Fruit fly (Drosophila melanogaster): Measurements from ENCODE around the gene bowl.

The bowl gene

dm6 chr2L:3803466-3804143 is 32.1 kb downstream of the bowl start, which contains the start of gene Reph (continued):
- peak; percentile 5 for TF ChIP-seq CG7786 (GFP tag; optimal IDR thresholded peaks at IDR 0.05)
- no peak for TF ChIP-seq CG17802 (tag; optimal IDR thresholded peaks at IDR 0.05)
- no peak for TF ChIP-seq Dp (GFP tag; optimal IDR thresholded peaks at IDR 0.05)
- no peak for TF ChIP-seq CG7963 (GFP tag; IDR thresholded peaks at IDR 0.05; ENCODE audit: partially characterized antibody)
- TF ChIP-seq CG42726 (GFP tag; IDR thresholded peaks at IDR 0.05; ENCODE audit: partially characterized antibody): no peak
- TF ChIP-seq sima (GFP tag; optimal IDR thresholded peaks at IDR 0.05): no peak
- no peak for TF ChIP-seq Aef1 (GFP tag; IDR thresholded peaks at IDR 0.05)
- TF ChIP-seq scrt (GFP tag; optimal IDR thresholded peaks at IDR 0.05): no peak
- TF ChIP-seq slp2 (GFP tag; optimal IDR thresholded peaks at IDR 0.05): no peak
- TF ChIP-seq CG4424 (GFP tag; optimal IDR thresholded peaks at IDR 0.05): no peak
- no peak for TF ChIP-seq bcd (GFP tag; optimal IDR thresholded peaks at IDR 0.05)
- TF ChIP-seq usp (GFP tag; optimal IDR thresholded peaks at IDR 0.05): no peak
- TF ChIP-seq CG15601 (tag; optimal IDR thresholded peaks at IDR 0.05): peak; percentile 100
- TF ChIP-seq bab2 (GFP tag; optimal IDR thresholded peaks at IDR 0.05): no peak
- no peak for TF ChIP-seq lbe (GFP tag; optimal IDR thresholded peaks at IDR 0.05)
- TF ChIP-seq CkIIα-i1 (GFP tag; IDR thresholded peaks at IDR 0.05): no peak
- no peak for TF ChIP-seq Kr (GFP tag; optimal IDR thresholded peaks at IDR 0.05)
- TF ChIP-seq CG3847 (GFP tag; IDR thresholded peaks at IDR 0.05): no peak
- TF ChIP-seq NC2β (GFP tag; optimal IDR thresholded peaks at IDR 0.05): no peak
- TF ChIP-seq sr (GFP tag; IDR thresholded peaks at IDR 0.05): peak; percentile 52; the same call in 1 of the 3 replicates
- peak; percentile 59; the same call in 1 of the 3 replicates for TF ChIP-seq CG2199 (GFP tag; IDR thresholded peaks at IDR 0.05)
- TF ChIP-seq Hand (GFP tag; optimal IDR thresholded peaks at IDR 0.05): peak; percentile 32
- TF ChIP-seq croc (GFP tag; conservative IDR thresholded peaks at IDR 0.05): no peak
- TF ChIP-seq Hey (tag; optimal IDR thresholded peaks at IDR 0.05): no peak
- no peak for TF ChIP-seq CG3163 (GFP tag; optimal IDR thresholded peaks at IDR 0.05)
- TF ChIP-seq ttk (GFP tag; IDR thresholded peaks at IDR 0.05): no peak
- TF ChIP-seq pho (GFP tag; optimal IDR thresholded peaks at IDR 0.05): no peak
- peak; percentile 38 for TF ChIP-seq CG12659 (GFP tag; optimal IDR thresholded peaks at IDR 0.05)
- no peak for TF ChIP-seq kah (GFP tag; optimal IDR thresholded peaks at IDR 0.05)
- TF ChIP-seq CG17829 (tag; optimal IDR thresholded peaks at IDR 0.05): no peak
- TF ChIP-seq ac (GFP tag; optimal IDR thresholded peaks at IDR 0.05): no peak
- no peak for TF ChIP-seq CG11085 (GFP tag; IDR thresholded peaks at IDR 0.05)
- TF ChIP-seq zen2 (GFP tag; IDR thresholded peaks at IDR 0.05; ENCODE audit: partially characterized antibody): no peak
- peak; percentile 82 for TF ChIP-seq pros (GFP tag; optimal IDR thresholded peaks at IDR 0.05)
- no peak for TF ChIP-seq fd96Cb (tag; optimal IDR thresholded peaks at IDR 0.05)
- no peak for TF ChIP-seq dimm (GFP tag; IDR thresholded peaks at IDR 0.05)
- TF ChIP-seq unc-4 (GFP tag; IDR thresholded peaks at IDR 0.05; ENCODE audit: partially characterized antibody): 0 out of 2 replicates have a peak, but pooled peaks have one; percentile 8
- no peak for TF ChIP-seq bbx (GFP tag; IDR thresholded peaks at IDR 0.05; ENCODE audit: partially characterized antibody)
- TF ChIP-seq ind (GFP tag; optimal IDR thresholded peaks at IDR 0.05): no peak
- TF ChIP-seq exex (tag; optimal IDR thresholded peaks at IDR 0.05): no peak
- peak; percentile 20 for TF ChIP-seq CG1603 (tag; optimal IDR thresholded peaks at IDR 0.05)
- TF ChIP-seq pzg (GFP tag; optimal IDR thresholded peaks at IDR 0.05): peak; percentile 13
- no peak for TF ChIP-seq CG8290 (GFP tag; optimal IDR thresholded peaks at IDR 0.05)
- peak in 1 of 2 experiments; percentile 83 for TF ChIP-seq CG8290 (tag; optimal IDR thresholded peaks at IDR 0.05)
- TF ChIP-seq CG3065 (GFP tag; optimal IDR thresholded peaks at IDR 0.05): no peak
- TF ChIP-seq wek (GFP tag; optimal IDR thresholded peaks at IDR 0.05): no peak
- peak; percentile 10 for TF ChIP-seq CG10543 (GFP tag; optimal IDR thresholded peaks at IDR 0.05)
- peak; percentile 2 for TF ChIP-seq Nf-YC (tag; optimal IDR thresholded peaks at IDR 0.05)
- peak; percentile 0 for TF ChIP-seq CG18619 (GFP tag; optimal IDR thresholded peaks at IDR 0.05)
- peak; percentile 12 for TF ChIP-seq CG33557 (GFP tag; optimal IDR thresholded peaks at IDR 0.05)

All from whole organism, embryonic.